Fruit fly (Drosophila melanogaster) whole organism, embryonic: ENCODE results near the gene APP-BP1.

ENCODE experiments used
- ATbp ChIP-seq: fragments of 200-800 bp; sonication (Bioruptor generic); optimal IDR thresholded peaks from 2 replicates; lab custom pipeline; 2017; ENCODE audit warnings: missing biosample characterization, mild to moderate bottlenecking, missing genetic modification characterization, missing genetic modification reagents
- BEAF-32 ChIP-seq: fragments of 200-800 bp; sonication (Bioruptor generic); optimal IDR thresholded peaks from 3 replicates; lab custom pipeline; 2017; ENCODE audit warnings: missing biosample characterization, missing genetic modification characterization, mild to moderate bottlenecking, moderate library complexity, missing genetic modification reagents
- Blimp-1 ChIP-seq: fragments of 200-800 bp; sonication (Bioruptor generic); optimal IDR thresholded peaks from 3 replicates; lab custom pipeline; 2018; ENCODE audit warnings: missing biosample characterization, missing genetic modification characterization, mild to moderate bottlenecking, moderate library complexity, missing genetic modification reagents
- CG10209 ChIP-seq: fragments of 200-800 bp; sonication (Bioruptor generic); optimal IDR thresholded peaks from 3 replicates; lab custom pipeline; 2017; ENCODE audit warnings: missing biosample characterization, mild to moderate bottlenecking, missing genetic modification characterization, missing genetic modification reagents
- CG11695 ChIP-seq: fragments of 200-800 bp; sonication (Bioruptor generic); IDR thresholded peaks from 3 replicates; pipeline ENCODE4 v1.3.6; 2022; ENCODE audit warnings: missing biosample characterization, missing genetic modification characterization
- CG12219 ChIP-seq: fragments of 200-800 bp; sonication (Bioruptor generic); optimal IDR thresholded peaks from 3 replicates; lab custom pipeline; 2018; ENCODE audit warnings: missing biosample characterization, mild to moderate bottlenecking, missing genetic modification characterization
- CG12236 ChIP-seq: fragments of 200-800 bp; sonication (Bioruptor generic); optimal IDR thresholded peaks from 2 replicates; lab custom pipeline; 2016; ENCODE audit warnings: missing biosample characterization, missing genetic modification characterization
- CG12391 ChIP-seq: fragments of 200-800 bp; sonication (Bioruptor generic); optimal IDR thresholded peaks from 3 replicates; lab custom pipeline; 2018; ENCODE audit warnings: missing biosample characterization, mild to moderate bottlenecking, missing genetic modification characterization, moderate library complexity
- CG15601 ChIP-seq: fragments of 200-800 bp; sonication (Bioruptor generic); optimal IDR thresholded peaks from 3 replicates; lab custom pipeline; 2019; ENCODE audit warnings: missing biosample characterization, mild to moderate bottlenecking, missing genetic modification characterization, moderate library complexity
- CG16813 ChIP-seq: fragments of 200-800 bp; sonication (Bioruptor generic); IDR thresholded peaks from 3 replicates; pipeline ENCODE4 v1.3.6; 2022; ENCODE audit warnings: missing biosample characterization, missing genetic modification characterization; ENCODE audit not compliant: partially characterized antibody
- CG17186 ChIP-seq: fragments of 200-800 bp; sonication (Bioruptor generic); optimal IDR thresholded peaks from 3 replicates; lab custom pipeline; 2017; ENCODE audit warnings: missing biosample characterization, missing genetic modification reagents, missing genetic modification characterization
- CG32767 ChIP-seq: fragments of 200-800 bp; sonication (Bioruptor generic); IDR thresholded peaks from 2 replicates; pipeline ENCODE4 v1.3.6; 2022; ENCODE audit warnings: missing biosample characterization, missing genetic modification characterization
- CG42726 ChIP-seq: fragments of 200-800 bp; sonication (Bioruptor generic); IDR thresholded peaks from 2 replicates; pipeline ENCODE4 v1.3.6; 2022; ENCODE audit warnings: missing biosample characterization, missing genetic modification characterization; ENCODE audit not compliant: partially characterized antibody
- CG4854 ChIP-seq: fragments of 200-800 bp; sonication (Bioruptor generic); optimal IDR thresholded peaks from 2 replicates; lab custom pipeline; 2016; ENCODE audit warnings: missing biosample characterization, missing genetic modification characterization, inconsistent platforms
- CG6175 ChIP-seq: fragments of 200-800 bp; sonication (Bioruptor generic); IDR thresholded peaks from 3 replicates; pipeline ENCODE4 v1.3.6; 2022; ENCODE audit warnings: missing biosample characterization, missing genetic modification characterization
- CG6765 ChIP-seq: fragments of 200-800 bp; sonication (Bioruptor generic); optimal IDR thresholded peaks from 3 replicates; lab custom pipeline; 2017; ENCODE audit warnings: missing biosample characterization, mild to moderate bottlenecking, missing genetic modification characterization
- CG7556 ChIP-seq: fragments of 200-800 bp; sonication (Bioruptor generic); optimal IDR thresholded peaks from 2 replicates; lab custom pipeline; 2017; ENCODE audit warnings: missing biosample characterization, mild to moderate bottlenecking, missing genetic modification characterization
- Chrac-16 ChIP-seq: fragments of 200-800 bp; sonication (Bioruptor generic); optimal IDR thresholded peaks from 3 replicates; lab custom pipeline; 2016; ENCODE audit warnings: missing biosample characterization, missing genetic modification characterization
- Ets65A ChIP-seq: fragments of 200-800 bp; sonication (Bioruptor generic); peaks from one replicate; lab custom pipeline; 2016; ENCODE audit warnings: missing biosample characterization, missing genetic modification characterization
- Gug ChIP-seq: fragments of 200-800 bp; sonication (Bioruptor generic); IDR thresholded peaks from 4 replicates; pipeline ENCODE4 v1.3.6; 2022; ENCODE audit warnings: missing biosample characterization, missing genetic modification characterization
- HmgZ ChIP-seq: fragments of 200-800 bp; sonication (Bioruptor generic); optimal IDR thresholded peaks from 2 replicates; lab custom pipeline; 2018; ENCODE audit warnings: missing biosample characterization, mild to moderate bottlenecking, missing genetic modification characterization
- Hr51 ChIP-seq, 2 experiments: fragments of 200-800 bp; sonication (Bioruptor generic); optimal IDR thresholded peaks; 2 replicates in 1 of 2; 3 replicates in 1 of 2; lab custom pipeline; 2016 to 2018; ENCODE audit warnings: missing biosample characterization in 2 of 2, missing genetic modification characterization in 2 of 2, mild to moderate bottlenecking in 1 of 2, moderate library complexity in 1 of 2
- Side ChIP-seq: fragments of 200-800 bp; sonication (Bioruptor generic); optimal IDR thresholded peaks from 2 replicates; lab custom pipeline; 2016; ENCODE audit warnings: missing biosample characterization, missing genetic modification characterization
- Spps ChIP-seq: fragments of 200-800 bp; sonication (Bioruptor generic); optimal IDR thresholded peaks from 2 replicates; lab custom pipeline; 2018; ENCODE audit warnings: missing biosample characterization, mild to moderate bottlenecking, missing genetic modification characterization
- ap ChIP-seq: fragments of 200-800 bp; sonication (Bioruptor generic); IDR thresholded peaks from 2 replicates; pipeline ENCODE4 v1.3.6; 2022; ENCODE audit warnings: missing biosample characterization, missing genetic modification characterization
- crol ChIP-seq: fragments of 200-800 bp; sonication (Bioruptor generic); IDR thresholded peaks from 2 replicates; pipeline ENCODE4 v1.3.6; 2022; ENCODE audit warnings: missing biosample characterization, missing genetic modification characterization
- disco-r ChIP-seq: fragments of 200-800 bp; sonication (Bioruptor generic); optimal IDR thresholded peaks from 2 replicates; lab custom pipeline; 2016; ENCODE audit warnings: missing biosample characterization, missing genetic modification characterization
- dmrt99B ChIP-seq: fragments of 200-800 bp; sonication (Bioruptor generic); optimal IDR thresholded peaks from 2 replicates; lab custom pipeline; 2018; ENCODE audit warnings: missing biosample characterization, mild to moderate bottlenecking, missing genetic modification characterization, moderate library complexity
- dpn ChIP-seq, 2 experiments: fragments of 200-800 bp; sonication (Bioruptor generic); optimal IDR thresholded peaks; 3 replicates each; lab custom pipeline; 2016; ENCODE audit warnings: missing biosample characterization in 2 of 2, missing genetic modification characterization in 2 of 2
- fd64A ChIP-seq: fragments of 200-800 bp; sonication (Bioruptor generic); optimal IDR thresholded peaks from 3 replicates; lab custom pipeline; 2018; ENCODE audit warnings: missing biosample characterization, mild to moderate bottlenecking, missing genetic modification characterization
- fd96Cb ChIP-seq: fragments of 200-800 bp; sonication (Bioruptor generic); optimal IDR thresholded peaks from 2 replicates; lab custom pipeline; 2018; ENCODE audit warnings: missing biosample characterization, mild to moderate bottlenecking, missing genetic modification characterization, moderate library complexity
- ftz-f1 ChIP-seq: fragments of 200-800 bp; sonication (Bioruptor generic); optimal IDR thresholded peaks from 2 replicates; lab custom pipeline; 2016; ENCODE audit warnings: missing biosample characterization, missing genetic modification characterization
- grau ChIP-seq: fragments of 200-800 bp; optimal IDR thresholded peaks from 3 replicates; lab custom pipeline; 2019; ENCODE audit warnings: missing biosample characterization, mild to moderate bottlenecking, missing genetic modification characterization, moderate library complexity
- hbn ChIP-seq: fragments of 200-800 bp; sonication (Bioruptor generic); IDR thresholded peaks from 2 replicates; pipeline ENCODE4 v1.3.6; 2022; ENCODE audit warnings: missing biosample characterization, missing genetic modification characterization; ENCODE audit not compliant: partially characterized antibody
- her ChIP-seq: fragments of 200-800 bp; sonication (Bioruptor generic); optimal IDR thresholded peaks from 2 replicates; lab custom pipeline; 2016; ENCODE audit warnings: missing biosample characterization, missing genetic modification characterization
- nerfin-2 ChIP-seq: fragments of 200-800 bp; sonication (Bioruptor generic); IDR thresholded peaks from 2 replicates; pipeline ENCODE4 v1.3.6; 2022; ENCODE audit warnings: missing biosample characterization, missing genetic modification characterization; ENCODE audit not compliant: partially characterized antibody
- onecut ChIP-seq: fragments of 200-800 bp; sonication (Bioruptor generic); IDR thresholded peaks from 2 replicates; pipeline ENCODE4 v1.3.6; 2022; ENCODE audit warnings: missing biosample characterization, missing genetic modification characterization
- pfk ChIP-seq: fragments of 200-800 bp; sonication (Bioruptor generic); optimal IDR thresholded peaks from 2 replicates; lab custom pipeline; 2018; ENCODE audit warnings: missing biosample characterization, mild to moderate bottlenecking, missing genetic modification characterization, moderate library complexity
- pum ChIP-seq: fragments of 200-800 bp; sonication (Bioruptor generic); optimal IDR thresholded peaks from 2 replicates; lab custom pipeline; 2016; ENCODE audit warnings: missing biosample characterization, missing genetic modification characterization
- rib ChIP-seq: fragments of 200-800 bp; sonication (Bioruptor generic); IDR thresholded peaks from 2 replicates; pipeline ENCODE4 v1.3.6; 2022; ENCODE audit warnings: missing biosample characterization, missing genetic modification characterization
- ro ChIP-seq: fragments of 200-800 bp; sonication (Bioruptor generic); IDR thresholded peaks from 2 replicates; pipeline ENCODE4 v1.3.6; 2022; ENCODE audit warnings: missing biosample characterization, missing genetic modification characterization
- salm ChIP-seq: fragments of 200-800 bp; sonication (Bioruptor generic); optimal IDR thresholded peaks from 2 replicates; lab custom pipeline; 2018; ENCODE audit warnings: missing biosample characterization, mild to moderate bottlenecking, missing genetic modification characterization
- sc ChIP-seq, 3 experiments: fragments of >200 bp in 2 of 3; fragments of 200-800 bp in 1 of 3; sonication (Bioruptor generic) in 1 of 3; optimal IDR thresholded peaks; 2 replicates in 2 of 3; 3 replicates in 1 of 3; lab custom pipeline; 2017; ENCODE audit warnings: mild to moderate bottlenecking in 1 of 3, missing biosample characterization in 1 of 3, missing genetic modification characterization in 1 of 3, missing genetic modification reagents in 1 of 3
- scrt ChIP-seq: fragments of 200-800 bp; sonication (Bioruptor generic); optimal IDR thresholded peaks from 2 replicates; lab custom pipeline; 2018; ENCODE audit warnings: missing biosample characterization, mild to moderate bottlenecking, missing genetic modification characterization, moderate library complexity
- slou ChIP-seq: fragments of 200-800 bp; sonication (Bioruptor generic); optimal IDR thresholded peaks from 3 replicates; lab custom pipeline; 2016; ENCODE audit warnings: missing biosample characterization, missing genetic modification characterization
- stwl ChIP-seq: fragments of 200-800 bp; sonication (Bioruptor generic); optimal IDR thresholded peaks from 3 replicates; lab custom pipeline; 2018; ENCODE audit warnings: missing biosample characterization, mild to moderate bottlenecking, missing genetic modification characterization, moderate library complexity
- usp ChIP-seq: fragments of >200 bp; optimal IDR thresholded peaks from 2 replicates; lab custom pipeline; 2017; ENCODE audit warnings: missing biosample characterization, missing genetic modification characterization
- zen ChIP-seq: fragments of 200-800 bp; sonication (Bioruptor generic); optimal IDR thresholded peaks from 3 replicates; lab custom pipeline; 2018; ENCODE audit warnings: missing biosample characterization, mild to moderate bottlenecking, missing genetic modification characterization, moderate library complexity
- zfh1 ChIP-seq: fragments of 200-800 bp; sonication (Bioruptor generic); IDR thresholded peaks from 3 replicates; pipeline ENCODE4 v1.3.6; 2022; ENCODE audit warnings: missing biosample characterization, missing genetic modification characterization

Gene APP-BP1

DNA sequence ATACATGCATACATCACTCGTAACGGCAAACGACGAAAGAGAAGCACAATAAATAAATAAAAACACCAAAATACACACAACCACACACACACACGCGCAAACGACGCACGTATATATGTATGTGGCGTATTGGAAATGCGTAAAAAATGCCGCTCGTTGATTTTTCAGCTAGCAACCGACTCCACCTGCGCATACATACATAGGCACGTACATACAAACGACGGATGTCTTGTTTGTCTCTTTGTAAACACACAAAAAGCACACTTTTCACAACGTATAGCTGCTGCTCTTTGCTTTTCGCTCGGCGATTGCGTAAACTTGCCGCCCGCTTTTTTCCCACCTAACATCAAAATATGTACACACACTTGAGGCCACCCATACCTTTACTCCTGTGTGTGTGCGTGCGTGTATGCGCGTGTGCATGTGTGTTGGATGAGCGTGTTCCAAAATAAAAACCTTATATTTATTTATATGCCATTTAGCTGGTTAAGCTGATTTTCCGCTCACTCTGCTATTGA is 21.7 kb downstream of the APP-BP1 start:
- TF ChIP-seq fd96Cb (tag; lab: Kevin White, UChicago) (no peak), crol (GFP tag; lab: Robert Waterston, UW) (no peak; the same call in 1 of the 2 replicates), CG32767 (GFP tag; lab: Robert Waterston, UW) (no peak), CG6175 (GFP tag; lab: Robert Waterston, UW) (no peak), scrt (GFP tag; lab: Kevin White, UChicago) (peak; percentile 41), Blimp-1 (no peak), CG10209 (peak; percentile 30), ap (GFP tag; lab: Robert Waterston, UW) (no peak), fd64A (peak; percentile 81), onecut (GFP tag; lab: Robert Waterston, UW) (0 out of 2 replicates have a peak, but pooled peaks have one; percentile 5), usp (GFP tag; lab: Kevin White, UChicago) (no peak), disco-r (GFP tag; lab: Kevin White, UChicago) (no peak), Spps (tag; lab: Kevin White, UChicago) (no peak), pfk (peak; percentile 55), ATbp (GFP tag; lab: Kevin White, UChicago) (peak; percentile 66), Chrac-16 (no peak), CG12236 (no peak), CG7556 (no peak), ro (GFP tag; lab: Robert Waterston, UW) (no peak), dpn (GFP tag; optimal IDR thresholded peaks at IDR 0.05; lab: Kevin White, UChicago) (no peak), CG17186 (no peak), Ets65A (no peak), CG6765 (GFP tag; lab: Kevin White, UChicago) (peak; percentile 49), salm (tag; lab: Kevin White, UChicago) (no peak), dmrt99B (tag; lab: Kevin White, UChicago) (no peak), Hr51 (GFP tag; optimal IDR thresholded peaks at IDR 0.05; lab: Kevin White, UChicago) (peak in 1 of 2 experiments; percentile 29), HmgZ (tag; lab: Kevin White, UChicago) (peak; percentile 48), nerfin-2 (GFP tag; lab: Robert Waterston, UW) (no peak), Side (GFP tag; lab: Kevin White, UChicago) (peak; percentile 29), CG4854 (GFP tag; lab: Kevin White, UChicago) (no peak), CG12391 (tag; lab: Kevin White, UChicago) (no peak), rib (GFP tag; lab: Robert Waterston, UW) (peak; percentile 63), BEAF-32 (GFP tag; lab: Kevin White, UChicago) (no peak), CG42726 (GFP tag; lab: Robert Waterston, UW) (no peak), CG11695 (GFP tag; lab: Robert Waterston, UW) (0 out of 3 replicates have a peak, but pooled peaks have one; percentile 14), pum (GFP tag; lab: Kevin White, UChicago) (no peak), zfh1 (GFP tag; lab: Robert Waterston, UW) (0 out of 3 replicates have a peak, but pooled peaks have one; percentile 18), ftz-f1 (GFP tag; lab: Kevin White, UChicago) (no peak), stwl (tag; lab: Kevin White, UChicago) (no peak), hbn (no peak), her (GFP tag; lab: Kevin White, UChicago) (no peak), zen (tag; lab: Kevin White, UChicago) (no peak), slou (GFP tag; lab: Kevin White, UChicago) (no peak), CG16813 (GFP tag; lab: Robert Waterston, UW) (no peak), Gug (GFP tag; lab: Robert Waterston, UW) (no peak), sc (optimal IDR thresholded peaks at IDR 0.05; lab: Kevin White, UChicago) (no peak), sc (GFP tag; optimal IDR thresholded peaks at IDR 0.05; lab: Kevin White, UChicago) (peak; percentile 42), CG15601 (tag; lab: Kevin White, UChicago) (peak; percentile 65), grau (no peak), CG12219 (GFP tag; lab: Kevin White, UChicago) (peak; percentile 13)
